Worm (Caenorhabditis elegans): ENCODE results near the gene gly-20.

DNA sequence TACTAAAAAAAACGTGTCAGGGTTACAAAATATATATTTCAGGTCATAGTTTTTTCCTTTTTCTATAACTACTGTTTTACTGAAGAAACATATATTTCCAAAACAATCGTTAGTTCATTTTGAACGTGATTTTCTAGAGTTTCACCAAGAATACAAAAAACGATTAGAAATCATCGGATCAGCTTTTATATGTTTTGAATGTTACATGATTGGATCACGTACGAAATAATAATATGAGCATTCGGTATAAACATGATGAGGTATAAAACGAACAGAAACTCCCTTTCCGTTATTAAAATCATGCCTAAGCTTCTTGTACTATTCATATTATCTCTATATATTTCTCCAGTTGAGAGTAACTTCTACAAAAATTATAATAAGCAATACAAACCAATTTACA, 9.5 kb upstream of the gly-20 start, which contains the start of gene clec-223:
- TF ChIP-seq dao-5 (tag; optimal IDR thresholded peaks at IDR 0.05): no peak
- no peak for TF ChIP-seq W03F9.2 (tag; optimal IDR thresholded peaks at IDR 0.05)
- no peak for TF ChIP-seq him-1 (tag; optimal IDR thresholded peaks at IDR 0.05)

Measured in whole organism, L4/young adult.